Fruit fly (Drosophila melanogaster) whole organism, embryonic: ENCODE results near the gene SmD1.

Experiments used
- CG11085 ChIP-seq: fragments of 200-800 bp; sonication (Bioruptor generic); IDR thresholded peaks from 2 replicates; pipeline ENCODE4 v1.3.6; 2022; ENCODE audit warnings: missing biosample characterization, missing genetic modification characterization
- CG11398 ChIP-seq: fragments of 200-800 bp; sonication (Bioruptor generic); optimal IDR thresholded peaks from 2 replicates; lab custom pipeline; 2016; ENCODE audit warnings: missing biosample characterization, missing genetic modification characterization
- CG11456 ChIP-seq: fragments of 200-800 bp; sonication (Bioruptor generic); IDR thresholded peaks from 3 replicates; pipeline ENCODE4 v1.3.6; 2022; ENCODE audit warnings: missing biosample characterization, missing genetic modification characterization
- CG11695 ChIP-seq: fragments of 200-800 bp; sonication (Bioruptor generic); IDR thresholded peaks from 3 replicates; pipeline ENCODE4 v1.3.6; 2022; ENCODE audit warnings: missing biosample characterization, missing genetic modification characterization
- CG12071 ChIP-seq: fragments of 200-800 bp; sonication (Bioruptor generic); optimal IDR thresholded peaks from 3 replicates; lab custom pipeline; 2018; ENCODE audit warnings: missing biosample characterization, mild to moderate bottlenecking, missing genetic modification characterization
- CG12299 ChIP-seq: fragments of 200-800 bp; sonication (Bioruptor generic); optimal IDR thresholded peaks from 2 replicates; lab custom pipeline; 2018; ENCODE audit warnings: missing biosample characterization, mild to moderate bottlenecking, missing genetic modification characterization
- CG1832 ChIP-seq: fragments of 200-800 bp; sonication (Bioruptor generic); optimal IDR thresholded peaks from 2 replicates; lab custom pipeline; 2017; ENCODE audit warnings: missing biosample characterization, mild to moderate bottlenecking, missing genetic modification characterization, inconsistent platforms
- CG31388 ChIP-seq: fragments of 200-800 bp; sonication (Bioruptor generic); optimal IDR thresholded peaks from 2 replicates; lab custom pipeline; 2016; ENCODE audit warnings: missing biosample characterization, missing genetic modification characterization
- CG3407 ChIP-seq: fragments of 200-800 bp; sonication (Bioruptor generic); optimal IDR thresholded peaks from 2 replicates; lab custom pipeline; 2018; ENCODE audit warnings: missing biosample characterization, mild to moderate bottlenecking, missing genetic modification characterization
- CG34376 ChIP-seq: fragments of 200-800 bp; sonication (Bioruptor generic); optimal IDR thresholded peaks from 2 replicates; lab custom pipeline; 2018; ENCODE audit warnings: missing biosample characterization, mild to moderate bottlenecking, missing genetic modification characterization
- CG34422 ChIP-seq: fragments of 200-800 bp; sonication (Bioruptor generic); IDR thresholded peaks from 3 replicates; pipeline ENCODE4 v1.3.6; 2022; ENCODE audit warnings: missing biosample characterization, missing genetic modification characterization
- CG4328 ChIP-seq: fragments of 200-800 bp; sonication (Bioruptor generic); optimal IDR thresholded peaks from 3 replicates; lab custom pipeline; 2017; ENCODE audit warnings: missing biosample characterization, missing genetic modification reagents, missing genetic modification characterization
- CG4820 ChIP-seq: fragments of 200-800 bp; sonication (Bioruptor generic); optimal IDR thresholded peaks from 3 replicates; lab custom pipeline; 2016; ENCODE audit warnings: missing biosample characterization, missing genetic modification characterization
- CG4854 ChIP-seq: fragments of 200-800 bp; sonication (Bioruptor generic); optimal IDR thresholded peaks from 2 replicates; lab custom pipeline; 2016; ENCODE audit warnings: missing biosample characterization, missing genetic modification characterization, inconsistent platforms
- CG6854 ChIP-seq: fragments of 200-800 bp; sonication (Bioruptor generic); optimal IDR thresholded peaks from 3 replicates; lab custom pipeline; 2017; ENCODE audit warnings: missing biosample characterization, mild to moderate bottlenecking, missing genetic modification characterization
- CG8290 ChIP-seq, 3 experiments: fragments of 200-800 bp; sonication (Bioruptor generic); optimal IDR thresholded peaks; 2 replicates each; lab custom pipeline; 2016 to 2019; ENCODE audit warnings: missing biosample characterization in 3 of 3, missing genetic modification characterization in 3 of 3, mild to moderate bottlenecking in 2 of 3, moderate library complexity in 1 of 3
- CG9215 ChIP-seq: fragments of 200-800 bp; sonication (Bioruptor generic); IDR thresholded peaks from 2 replicates; pipeline ENCODE4 v1.3.6; 2022; ENCODE audit warnings: missing biosample characterization, missing genetic modification characterization
- CG9437 ChIP-seq: fragments of 200-800 bp; sonication (Bioruptor generic); optimal IDR thresholded peaks from 2 replicates; lab custom pipeline; 2018; ENCODE audit warnings: missing biosample characterization, mild to moderate bottlenecking, missing genetic modification characterization
- CrebB ChIP-seq: fragments of 200-800 bp; sonication (Bioruptor generic); optimal IDR thresholded peaks from 3 replicates; lab custom pipeline; 2018; ENCODE audit warnings: missing biosample characterization, mild to moderate bottlenecking, missing genetic modification characterization
- Dfd ChIP-seq, 2 experiments: fragments of >200 bp; optimal IDR thresholded peaks; 2 replicates each; lab custom pipeline; 2017; ENCODE audit warnings: missing biosample characterization in 2 of 2, missing genetic modification characterization in 2 of 2
- HLHmδ ChIP-seq: fragments of 200-800 bp; sonication (Bioruptor generic); optimal IDR thresholded peaks from 2 replicates; lab custom pipeline; 2018; ENCODE audit warnings: missing biosample characterization, mild to moderate bottlenecking, missing genetic modification characterization, moderate library complexity
- Kr ChIP-seq: fragments of 200-800 bp; sonication (Bioruptor generic); optimal IDR thresholded peaks from 2 replicates; lab custom pipeline; 2017; ENCODE audit warnings: missing biosample characterization, mild to moderate bottlenecking, missing genetic modification characterization
- Lim3 ChIP-seq: fragments of 200-800 bp; sonication (Bioruptor generic); IDR thresholded peaks from 2 replicates; pipeline ENCODE4 v1.3.6; 2022; ENCODE audit warnings: missing biosample characterization, missing genetic modification characterization
- Med ChIP-seq: fragments of 200-800 bp; sonication (Bioruptor generic); peaks from one replicate; lab custom pipeline; 2016; ENCODE audit warnings: missing biosample characterization, missing genetic modification characterization, mild to moderate bottlenecking, inconsistent platforms, moderate library complexity
- Mrtf ChIP-seq: fragments of 200-800 bp; sonication (Bioruptor generic); IDR thresholded peaks from 3 replicates; pipeline ENCODE4 v1.3.6; 2022; ENCODE audit warnings: missing biosample characterization, missing genetic modification characterization
- NfI ChIP-seq: fragments of 200-800 bp; sonication (Bioruptor generic); optimal IDR thresholded peaks from 3 replicates; lab custom pipeline; 2018; ENCODE audit warnings: missing biosample characterization, mild to moderate bottlenecking, missing genetic modification characterization, moderate library complexity
- PHDP ChIP-seq: fragments of 200-800 bp; sonication (Bioruptor generic); optimal IDR thresholded peaks from 3 replicates; lab custom pipeline; 2018; ENCODE audit warnings: missing biosample characterization, mild to moderate bottlenecking, missing genetic modification characterization, moderate library complexity
- Rx ChIP-seq: fragments of 200-800 bp; sonication (Bioruptor generic); IDR thresholded peaks from 2 replicates; pipeline ENCODE4 v1.3.6; 2022; ENCODE audit warnings: missing biosample characterization, missing genetic modification characterization
- Six4 ChIP-seq: fragments of 200-800 bp; sonication (Bioruptor generic); optimal IDR thresholded peaks from 2 replicates; lab custom pipeline; 2016; ENCODE audit warnings: missing biosample characterization, missing genetic modification characterization
- bab2 ChIP-seq: fragments of 200-800 bp; sonication (Bioruptor generic); optimal IDR thresholded peaks from 2 replicates; lab custom pipeline; 2016; ENCODE audit warnings: missing biosample characterization, missing genetic modification characterization
- cad ChIP-seq: fragments of >200 bp; optimal IDR thresholded peaks from 2 replicates; lab custom pipeline; 2017; ENCODE audit warnings: missing biosample characterization, missing genetic modification characterization
- corto ChIP-seq: fragments of 200-800 bp; sonication (Bioruptor generic); optimal IDR thresholded peaks from 2 replicates; lab custom pipeline; 2016; ENCODE audit warnings: missing biosample characterization, mild to moderate bottlenecking, missing genetic modification characterization, moderate library complexity
- dm ChIP-seq: fragments of 200-800 bp; sonication (Bioruptor generic); optimal IDR thresholded peaks from 3 replicates; lab custom pipeline; 2016; ENCODE audit warnings: missing biosample characterization, missing genetic modification characterization
- dpn ChIP-seq, 2 experiments: fragments of 200-800 bp; sonication (Bioruptor generic); optimal IDR thresholded peaks; 3 replicates each; lab custom pipeline; 2016; ENCODE audit warnings: missing biosample characterization in 2 of 2, missing genetic modification characterization in 2 of 2
- ems ChIP-seq: fragments of 200-800 bp; sonication (Bioruptor generic); optimal IDR thresholded peaks from 3 replicates; lab custom pipeline; 2016; ENCODE audit warnings: missing biosample characterization, missing genetic modification characterization
- en ChIP-seq: fragments of 200-800 bp; sonication (Bioruptor generic); optimal IDR thresholded peaks from 2 replicates; lab custom pipeline; 2016; ENCODE audit warnings: missing biosample characterization, missing genetic modification characterization
- fd96Cb ChIP-seq: fragments of 200-800 bp; sonication (Bioruptor generic); optimal IDR thresholded peaks from 2 replicates; lab custom pipeline; 2018; ENCODE audit warnings: missing biosample characterization, mild to moderate bottlenecking, missing genetic modification characterization, moderate library complexity
- grn ChIP-seq: fragments of 200-800 bp; sonication (Bioruptor generic); optimal IDR thresholded peaks from 3 replicates; lab custom pipeline; 2017; ENCODE audit warnings: missing biosample characterization, missing genetic modification characterization
- hkb ChIP-seq, 2 experiments: fragments of 200-800 bp in 1 of 2; fragments of >200 bp in 1 of 2; sonication (Bioruptor generic) in 1 of 2; IDR thresholded peaks in 1 of 2; optimal IDR thresholded peaks in 1 of 2; 2 replicates each; pipeline versions ENCODE4 v1.3.6 to Lab custom; 2017 to 2022; ENCODE audit warnings: missing biosample characterization in 1 of 2, missing genetic modification characterization in 1 of 2
- jumu ChIP-seq: fragments of 200-800 bp; sonication (Bioruptor generic); optimal IDR thresholded peaks from 3 replicates; lab custom pipeline; 2016; ENCODE audit warnings: missing biosample characterization, missing genetic modification characterization
- klu ChIP-seq: fragments of 200-800 bp; sonication (Bioruptor generic); IDR thresholded peaks from 2 replicates; pipeline ENCODE4 v1.3.6; 2022; ENCODE audit warnings: missing biosample characterization, missing genetic modification characterization
- odd ChIP-seq: fragments of 200-800 bp; sonication (Bioruptor generic); optimal IDR thresholded peaks from 2 replicates; lab custom pipeline; 2017; ENCODE audit warnings: missing biosample characterization, mild to moderate bottlenecking, missing genetic modification characterization
- pb ChIP-seq: fragments of 200-800 bp; sonication (Bioruptor generic); optimal IDR thresholded peaks from 3 replicates; lab custom pipeline; 2016; ENCODE audit warnings: missing biosample characterization, missing genetic modification characterization
- sens ChIP-seq: fragments of 200-800 bp; sonication (Bioruptor generic); peaks from one replicate; lab custom pipeline; 2016; ENCODE audit warnings: missing biosample characterization, missing genetic modification characterization
- slbo ChIP-seq: fragments of 200-800 bp; sonication (Bioruptor generic); IDR thresholded peaks from 2 replicates; pipeline ENCODE4 v1.3.6; 2022; ENCODE audit warnings: missing biosample characterization, missing genetic modification characterization
- tin ChIP-seq: fragments of 200-800 bp; sonication (Bioruptor generic); optimal IDR thresholded peaks from 3 replicates; lab custom pipeline; 2016; ENCODE audit warnings: missing biosample characterization, missing genetic modification characterization
- tio ChIP-seq: fragments of 200-800 bp; sonication (Bioruptor generic); optimal IDR thresholded peaks from 2 replicates; lab custom pipeline; 2017; ENCODE audit warnings: missing biosample characterization, missing genetic modification characterization, inconsistent platforms
- ttk ChIP-seq: fragments of 200-800 bp; sonication (Bioruptor generic); IDR thresholded peaks from 2 replicates; pipeline ENCODE4 v2.1.2; 2022; ENCODE audit warnings: missing biosample characterization, missing genetic modification characterization
- tx ChIP-seq: fragments of 200-800 bp; sonication (Bioruptor generic); optimal IDR thresholded peaks from 2 replicates; lab custom pipeline; 2016; ENCODE audit warnings: missing biosample characterization, missing genetic modification characterization
- wor ChIP-seq: fragments of 200-800 bp; sonication (Bioruptor generic); IDR thresholded peaks from 2 replicates; pipeline ENCODE4 v1.3.6; 2022; ENCODE audit warnings: missing biosample characterization, missing genetic modification characterization

Gene SmD1

DNA sequence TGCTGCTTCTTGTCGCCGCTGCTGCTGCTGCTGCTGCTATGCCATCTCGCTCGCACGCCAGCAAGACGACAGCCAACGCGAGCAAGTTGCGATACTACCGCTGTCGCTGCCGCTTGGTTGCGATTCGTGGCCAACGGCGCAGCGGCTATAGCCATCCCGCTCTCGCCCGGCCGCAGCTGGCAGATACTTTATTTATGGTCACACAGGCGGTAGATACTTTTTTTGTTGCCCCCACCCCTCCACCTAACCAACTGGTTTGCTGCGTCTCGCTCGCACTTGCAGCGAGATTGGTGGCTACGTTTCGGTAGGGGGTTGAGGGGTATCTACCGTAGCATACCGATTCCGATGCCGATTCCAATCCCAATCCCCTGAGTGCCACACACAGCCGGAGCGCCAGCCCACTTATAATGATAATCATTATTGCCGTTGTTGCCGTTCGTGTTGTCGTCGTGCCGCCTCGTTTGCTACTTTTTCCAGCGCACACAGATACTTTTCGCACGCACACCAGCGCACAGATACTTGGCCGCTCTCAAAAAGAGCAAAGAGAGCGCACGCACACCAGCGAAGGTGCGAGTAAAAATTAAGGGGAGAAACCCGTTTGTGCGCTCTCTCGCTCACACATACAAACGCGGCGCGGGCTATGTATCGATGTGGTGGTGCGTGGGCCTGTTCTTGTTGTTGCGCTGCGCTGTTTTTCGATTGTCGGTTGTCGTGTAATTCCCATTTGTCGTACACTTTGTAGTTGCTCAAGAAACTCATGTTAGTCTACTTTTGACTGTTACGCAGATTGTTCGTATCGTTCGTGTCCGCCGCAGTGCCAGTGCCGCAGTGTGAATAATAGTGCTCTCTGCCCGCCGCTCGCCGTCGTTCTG, 41.3 kb downstream of the SmD1 start, which contains the start of gene mirr (continued):
- TF ChIP-seq odd (GFP tag; lab: Kevin White, UChicago), result peak; percentile 1
- TF ChIP-seq CG34376, result peak; percentile 13
- no peak for TF ChIP-seq fd96Cb (tag; lab: Kevin White, UChicago)
- TF ChIP-seq CG4328, result no peak
- TF ChIP-seq tx (GFP tag; lab: Kevin White, UChicago), result no peak
- no peak for TF ChIP-seq CG12071 (GFP tag; lab: Kevin White, UChicago)
- TF ChIP-seq PHDP (tag; lab: Kevin White, UChicago), result no peak
- TF ChIP-seq NfI (GFP tag; lab: Kevin White, UChicago), result no peak
- TF ChIP-seq cad (GFP tag; lab: Kevin White, UChicago), result peak; percentile 79
- peak; percentile 97 for TF ChIP-seq CG1832
- TF ChIP-seq jumu (GFP tag; lab: Kevin White, UChicago), result no peak
- no peak for TF ChIP-seq CG3407
- TF ChIP-seq CG4854 (GFP tag; lab: Kevin White, UChicago), result no peak
- TF ChIP-seq CG34422, result no peak
- TF ChIP-seq CrebB (tag; lab: Kevin White, UChicago), result no peak
- no peak for TF ChIP-seq Lim3
- peak; percentile 65 for TF ChIP-seq sens (GFP tag; lab: Kevin White, UChicago)
- TF ChIP-seq CG11456 (GFP tag; lab: Robert Waterston, UW), result no peak
- no peak for TF ChIP-seq CG12299 (tag; lab: Kevin White, UChicago)
- no peak for TF ChIP-seq CG4820 (GFP tag; lab: Kevin White, UChicago)
- no peak for TF ChIP-seq CG8290 (GFP tag; optimal IDR thresholded peaks at IDR 0.05; lab: Kevin White, UChicago)
- no peak for TF ChIP-seq CG8290 (tag; optimal IDR thresholded peaks at IDR 0.05; lab: Kevin White, UChicago)
- TF ChIP-seq CG9215 (GFP tag; lab: Robert Waterston, UW), result no peak
- TF ChIP-seq Six4, result no peak
- no peak for TF ChIP-seq dpn (GFP tag; optimal IDR thresholded peaks at IDR 0.05; lab: Kevin White, UChicago)
- no peak for TF ChIP-seq slbo (GFP tag; lab: Robert Waterston, UW)
- no peak for TF ChIP-seq wor (GFP tag; lab: Robert Waterston, UW)
- no peak for TF ChIP-seq Mrtf (GFP tag; lab: Robert Waterston, UW)
- no peak for TF ChIP-seq CG9437 (GFP tag; lab: Kevin White, UChicago)
- no peak for TF ChIP-seq CG31388 (GFP tag; lab: Kevin White, UChicago)
- no peak for TF ChIP-seq corto (GFP tag; lab: Kevin White, UChicago)
- TF ChIP-seq dm, result no peak
- no peak for TF ChIP-seq CG11085 (GFP tag; lab: Robert Waterston, UW)
- TF ChIP-seq grn (GFP tag; lab: Kevin White, UChicago), result peak; percentile 89
- no peak for TF ChIP-seq tin
- no peak for TF ChIP-seq CG11695 (GFP tag; lab: Robert Waterston, UW)
- no peak for TF ChIP-seq ems (GFP tag; lab: Kevin White, UChicago)
- TF ChIP-seq CG6854 (GFP tag; lab: Kevin White, UChicago), result no peak
- no peak for TF ChIP-seq klu (GFP tag; lab: Robert Waterston, UW)
- no peak for TF ChIP-seq ttk
- TF ChIP-seq pb, result no peak
- TF ChIP-seq Med (GFP tag; lab: Kevin White, UChicago), result peak; percentile 88
- TF ChIP-seq hkb (optimal IDR thresholded peaks at IDR 0.05; lab: Kevin White, UChicago), result no peak
- no peak for TF ChIP-seq hkb (GFP tag; IDR thresholded peaks at IDR 0.05; lab: Robert Waterston, UW)
- no peak for TF ChIP-seq HLHmδ (GFP tag; lab: Kevin White, UChicago)
- TF ChIP-seq en (GFP tag; lab: Kevin White, UChicago), result no peak
- TF ChIP-seq bab2 (GFP tag; lab: Kevin White, UChicago), result no peak
- TF ChIP-seq Dfd (GFP tag; optimal IDR thresholded peaks at IDR 0.05; lab: Kevin White, UChicago), result no peak
- no peak for TF ChIP-seq Rx (GFP tag; lab: Robert Waterston, UW)
- TF ChIP-seq Kr (GFP tag; lab: Kevin White, UChicago), result no peak
- no peak for TF ChIP-seq CG11398 (GFP tag; lab: Kevin White, UChicago)
- TF ChIP-seq tio (GFP tag; lab: Kevin White, UChicago), result no peak
